Fruit fly (Drosophila melanogaster): Measurements from ENCODE around the gene Sms.

Sms gene

dm6 chr3L:12258698-12259097 lies 18.4 kb downstream of the Sms start (continued):
- TF ChIP-seq sqz (GFP tag; optimal IDR thresholded peaks at IDR 0.05) (no peak), en (GFP tag; optimal IDR thresholded peaks at IDR 0.05) (no peak), kah (GFP tag; optimal IDR thresholded peaks at IDR 0.05) (no peak), GATAe (GFP tag; conservative IDR thresholded peaks at IDR 0.05) (peak; percentile 91), CG6175 (GFP tag; IDR thresholded peaks at IDR 0.05) (peak; percentile 74; the same call in 2 of the 3 replicates), sug (tag; optimal IDR thresholded peaks at IDR 0.05) (peak; percentile 65), CG14014 (GFP tag; IDR thresholded peaks at IDR 0.05) (0 out of 2 replicates have a peak, but pooled peaks have one; percentile 7), CG32532 (GFP tag; IDR thresholded peaks at IDR 0.05) (0 out of 2 replicates have a peak, but pooled peaks have one; percentile 10), CG8290 (GFP tag; optimal IDR thresholded peaks at IDR 0.05) (no peak), CG8290 (tag; optimal IDR thresholded peaks at IDR 0.05) (peak in 1 of 2 experiments; percentile 43), CG34376 (GFP tag; optimal IDR thresholded peaks at IDR 0.05) (peak; percentile 79), Dad (GFP tag; optimal IDR thresholded peaks at IDR 0.05) (no peak), Kr (GFP tag; optimal IDR thresholded peaks at IDR 0.05) (no peak), Ets97D (GFP tag; optimal IDR thresholded peaks at IDR 0.05) (no peak), CG7556 (GFP tag; optimal IDR thresholded peaks at IDR 0.05) (no peak), CG10267 (tag; optimal IDR thresholded peaks at IDR 0.05) (no peak), lab (GFP tag; optimal IDR thresholded peaks at IDR 0.05) (peak; percentile 52), HmgZ (tag; optimal IDR thresholded peaks at IDR 0.05) (peak; percentile 40), CG6791 (GFP tag; IDR thresholded peaks at IDR 0.05; ENCODE audit: partially characterized antibody) (no peak), CG11560 (tag; IDR thresholded peaks at IDR 0.05) (no peak), rib (GFP tag; IDR thresholded peaks at IDR 0.05) (no peak), CG2202 (tag; optimal IDR thresholded peaks at IDR 0.05) (no peak), slp2 (GFP tag; optimal IDR thresholded peaks at IDR 0.05) (no peak), disco-r (GFP tag; optimal IDR thresholded peaks at IDR 0.05) (no peak), NFAT (GFP tag; IDR thresholded peaks at IDR 0.05) (no peak), Med (GFP tag) (peak; percentile 54), Bgb (GFP tag; IDR thresholded peaks at IDR 0.05; ENCODE audit: partially characterized antibody) (peak; percentile 25; the same call in 1 of the 2 replicates), cad (GFP tag; optimal IDR thresholded peaks at IDR 0.05) (no peak)

DNA sequence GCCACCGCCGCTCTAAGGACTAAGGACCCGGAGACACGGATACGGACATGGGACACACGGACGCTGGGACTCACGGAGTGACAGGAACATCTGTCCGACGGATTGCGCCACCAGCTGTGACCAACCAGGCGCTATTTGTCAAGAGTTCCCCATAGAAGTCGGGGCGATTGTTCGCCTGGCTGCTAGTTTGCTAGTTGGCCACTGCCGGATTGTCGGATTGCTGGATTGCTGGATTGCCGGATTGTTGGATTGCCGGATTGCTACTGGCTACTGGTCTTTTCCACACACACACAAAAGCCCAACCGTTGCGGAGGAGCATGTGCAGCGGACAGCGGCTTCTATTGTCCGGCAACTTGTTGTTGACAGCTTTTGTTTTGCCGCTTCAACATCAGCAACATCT lies 49.8 kb downstream of the Sms start:
- TF ChIP-seq Awh (GFP tag; IDR thresholded peaks at IDR 0.05), result no peak
- peak; percentile 87 for TF ChIP-seq CG8281 (tag; optimal IDR thresholded peaks at IDR 0.05)
- peak; percentile 84 for TF ChIP-seq Ets65A (GFP tag)

- TF ChIP-seq CG6813 (GFP tag; optimal IDR thresholded peaks at IDR 0.05) (no peak), lmd (GFP tag; IDR thresholded peaks at IDR 0.05) (peak; percentile 42), jumu (GFP tag; optimal IDR thresholded peaks at IDR 0.05) (no peak), Sox100B (GFP tag; optimal IDR thresholded peaks at IDR 0.05) (peak; percentile 28), nerfin-2 (GFP tag; IDR thresholded peaks at IDR 0.05; ENCODE audit: partially characterized antibody) (no peak), CG8924 (tag; optimal IDR thresholded peaks at IDR 0.05) (no peak), CG6765 (GFP tag; optimal IDR thresholded peaks at IDR 0.05) (no peak), CG15514 (GFP tag; optimal IDR thresholded peaks at IDR 0.05) (no peak), Meics (GFP tag; optimal IDR thresholded peaks at IDR 0.05) (peak; percentile 38), TFAM (GFP tag; optimal IDR thresholded peaks at IDR 0.05) (no peak), toy (GFP tag; IDR thresholded peaks at IDR 0.05) (no peak), gem (tag; optimal IDR thresholded peaks at IDR 0.05) (peak; percentile 38), CG9876 (GFP tag; optimal IDR thresholded peaks at IDR 0.05) (no peak), CTCF (GFP tag; optimal IDR thresholded peaks at IDR 0.05) (no peak), phol (tag; optimal IDR thresholded peaks at IDR 0.05) (peak; percentile 7), CG7963 (GFP tag; IDR thresholded peaks at IDR 0.05; ENCODE audit: partially characterized antibody) (no peak), CoRest (tag; optimal IDR thresholded peaks at IDR 0.05) (peak; percentile 7), D19B (GFP tag; optimal IDR thresholded peaks at IDR 0.05) (no peak), CG18599 (GFP tag; optimal IDR thresholded peaks at IDR 0.05) (peak; percentile 43), CG11504 (tag; optimal IDR thresholded peaks at IDR 0.05) (peak; percentile 34), ase (GFP tag; IDR thresholded peaks at IDR 0.05) (0 out of 3 replicates have a peak, but pooled peaks have one; percentile 4)
These were observed 53.4 kb downstream of the Sms start for dm6 chr3L:12223635-12224016.

Data from whole organism, embryonic.